Fruit fly (Drosophila melanogaster) whole organism, embryonic: ENCODE results near the gene CG11342.

Experiments used
- C15 ChIP-seq: fragments of 200-800 bp; sonication (Bioruptor generic); IDR thresholded peaks from 3 replicates; pipeline ENCODE4 v1.3.6; 2022; ENCODE audit warnings: missing biosample characterization, missing genetic modification characterization
- CG16813 ChIP-seq: fragments of 200-800 bp; sonication (Bioruptor generic); IDR thresholded peaks from 3 replicates; pipeline ENCODE4 v1.3.6; 2022; ENCODE audit warnings: missing biosample characterization, missing genetic modification characterization; ENCODE audit not compliant: partially characterized antibody
- CG17802 ChIP-seq: fragments of 200-800 bp; sonication (Bioruptor generic); optimal IDR thresholded peaks from 2 replicates; lab custom pipeline; 2018; ENCODE audit warnings: missing biosample characterization, mild to moderate bottlenecking, missing genetic modification characterization, moderate library complexity
- CG30020 ChIP-seq: fragments of 200-800 bp; optimal IDR thresholded peaks from 2 replicates; lab custom pipeline; 2019; ENCODE audit warnings: missing biosample characterization, mild to moderate bottlenecking, missing genetic modification characterization, moderate library complexity
- CG4282 ChIP-seq: fragments of 200-800 bp; sonication (Bioruptor generic); optimal IDR thresholded peaks from 2 replicates; lab custom pipeline; 2016; ENCODE audit warnings: missing biosample characterization, missing genetic modification characterization
- CG7372 ChIP-seq: fragments of 200-800 bp; sonication (Bioruptor generic); IDR thresholded peaks from 2 replicates; pipeline ENCODE4 v1.3.6; 2022; ENCODE audit warnings: missing biosample characterization, missing genetic modification characterization
- dmrt11E ChIP-seq: fragments of 200-800 bp; sonication (Bioruptor generic); optimal IDR thresholded peaks from 3 replicates; lab custom pipeline; 2018; ENCODE audit warnings: missing biosample characterization, mild to moderate bottlenecking, missing genetic modification characterization, moderate library complexity
- row ChIP-seq: fragments of 200-800 bp; sonication (Bioruptor generic); IDR thresholded peaks from 3 replicates; pipeline ENCODE4 v1.3.6; 2022; ENCODE audit warnings: missing biosample characterization, missing genetic modification characterization
- sima ChIP-seq: fragments of 200-800 bp; sonication (Bioruptor generic); optimal IDR thresholded peaks from 2 replicates; lab custom pipeline; 2016; ENCODE audit warnings: missing biosample characterization, missing genetic modification characterization
- ssp ChIP-seq: fragments of 200-800 bp; sonication (Bioruptor generic); IDR thresholded peaks from 2 replicates; pipeline ENCODE4 v1.3.6; 2022; ENCODE audit warnings: missing biosample characterization, missing genetic modification characterization
- toy ChIP-seq: fragments of 200-800 bp; sonication (Bioruptor generic); IDR thresholded peaks from 2 replicates; pipeline ENCODE4 v1.3.6; 2022; ENCODE audit warnings: missing biosample characterization, missing genetic modification characterization
- ttk ChIP-seq: fragments of 200-800 bp; sonication (Bioruptor generic); IDR thresholded peaks from 2 replicates; pipeline ENCODE4 v2.1.2; 2022; ENCODE audit warnings: missing biosample characterization, missing genetic modification characterization

- TF ChIP-seq CG7372 (GFP tag; lab: Robert Waterston, UW) (no peak), CG4282 (no peak), row (GFP tag; lab: Robert Waterston, UW) (no peak), C15 (no peak), ttk (GFP tag; lab: Robert Waterston, UW) (no peak), toy (no peak), ssp (GFP tag; lab: Robert Waterston, UW) (no peak), CG16813 (no peak), dmrt11E (tag; lab: Kevin White, UChicago) (no peak), CG30020 (tag; lab: Kevin White, UChicago) (no peak), CG17802 (no peak), sima (GFP tag; lab: Kevin White, UChicago) (no peak)
These were observed 2.1 kb downstream of the CG11342 start, which contains the start of gene CG33514 for dm6 chr3L:4365197-4365596.
